Worm (Caenorhabditis elegans) whole organism, midembryonic: ENCODE data around the gene F37A8.1.

ENCODE experiments used
- T22C8.4 ChIP-seq: fragments of 200-800 bp; sonication (Bioruptor generic); IDR thresholded peaks from 2 replicates; pipeline ENCODE4 v1.3.6; 2022; ENCODE audit warnings: missing genetic modification characterization, missing compliant biosample characterization
- cog-1 ChIP-seq: sonication (generic microtip); optimal IDR thresholded peaks from 2 replicates; lab custom pipeline; 2016; ENCODE audit warnings: missing genetic modification characterization, missing compliant biosample characterization

DNA sequence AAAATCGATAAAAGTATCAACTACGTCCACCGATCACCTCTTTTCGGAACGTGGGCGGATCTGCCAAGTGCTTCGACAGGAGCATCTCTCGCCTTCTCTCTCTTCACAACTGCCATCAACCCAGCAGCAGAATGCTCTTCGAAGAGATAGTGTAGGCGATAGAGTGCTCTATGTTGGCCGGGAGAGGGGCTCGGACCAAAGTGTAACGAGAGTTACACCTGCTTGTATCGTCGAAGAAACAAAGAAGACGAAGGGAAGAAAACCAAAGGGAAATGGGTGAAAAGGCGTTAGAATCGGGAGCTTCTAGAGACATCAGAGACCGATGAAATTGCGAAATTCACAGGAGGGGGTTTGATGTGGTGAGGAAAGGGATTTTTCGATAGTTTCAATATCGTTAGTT is 13.4 kb upstream of the F37A8.1 start:
- TF ChIP-seq cog-1 (tag; lab: Kevin White, UChicago) (no peak), T22C8.4 (GFP tag; lab: Robert Waterston, UW) (no peak)
